Worm (Caenorhabditis elegans): ENCODE results near the gene lin-3.

ce11 chrIV:11044377-11044776 lies 9.7 kb upstream of the lin-3 start:
- TF ChIP-seq pes-1 (GFP tag; IDR thresholded peaks at IDR 0.05) (no peak), ama-1 (optimal IDR thresholded peaks at IDR 0.05) (no peak), hmbx-1 (tag; optimal IDR thresholded peaks at IDR 0.05) (no peak), flt-1 (GFP tag; IDR thresholded peaks at IDR 0.05) (no peak), aly-1 (tag; optimal IDR thresholded peaks at IDR 0.05) (no peak)

Measured in whole organism, early embryonic.